Fruit fly (Drosophila melanogaster) whole organism, wandering third instar larva: Measurements from ENCODE around the gene BomT3.

Source experiments
- Abd-B ChIP-seq: fragments of >200 bp; optimal IDR thresholded peaks from 2 replicates; lab custom pipeline; 2017; ENCODE audit warnings: missing biosample characterization, missing genetic modification characterization
- Dfd ChIP-seq: fragments of >200 bp; optimal IDR thresholded peaks from 2 replicates; lab custom pipeline; 2017; ENCODE audit warnings: missing biosample characterization, missing genetic modification characterization
- Hnf4 ChIP-seq: fragments of 200-800 bp; sonication (Bioruptor generic); optimal IDR thresholded peaks from 2 replicates; lab custom pipeline; 2016; ENCODE audit warnings: missing biosample characterization, mild to moderate bottlenecking, missing genetic modification characterization
- Hr83 ChIP-seq: fragments of 200-300 bp; sonication (Bioruptor generic); optimal IDR thresholded peaks from 2 replicates; lab custom pipeline; 2016; ENCODE audit warnings: missing biosample characterization, mild to moderate bottlenecking, missing genetic modification characterization, moderate library complexity; ENCODE audit not compliant: poor library complexity, severe bottlenecking
- Jra ChIP-seq: sonication (Bioruptor generic); optimal IDR thresholded peaks from 2 replicates; lab custom pipeline; 2016; ENCODE audit warnings: missing biosample characterization, missing genetic modification characterization
- dmrt93B ChIP-seq: fragments of 200-800 bp; sonication (Bioruptor generic); optimal IDR thresholded peaks from 2 replicates; lab custom pipeline; 2018; ENCODE audit warnings: missing biosample characterization, mild to moderate bottlenecking, missing genetic modification characterization
- h ChIP-seq: fragments of 200-800 bp; sonication (Bioruptor generic); optimal IDR thresholded peaks from 3 replicates; lab custom pipeline; 2016; ENCODE audit warnings: missing biosample characterization, mild to moderate bottlenecking, missing genetic modification characterization
- psq ChIP-seq: fragments of 200-800 bp; sonication (Bioruptor generic); optimal IDR thresholded peaks from 3 replicates; lab custom pipeline; 2017; ENCODE audit warnings: missing biosample characterization, mild to moderate bottlenecking, missing genetic modification characterization, moderate library complexity
- usp ChIP-seq: fragments of >200 bp; optimal IDR thresholded peaks from 2 replicates; lab custom pipeline; 2017; ENCODE audit warnings: missing biosample characterization, missing genetic modification characterization

DNA sequence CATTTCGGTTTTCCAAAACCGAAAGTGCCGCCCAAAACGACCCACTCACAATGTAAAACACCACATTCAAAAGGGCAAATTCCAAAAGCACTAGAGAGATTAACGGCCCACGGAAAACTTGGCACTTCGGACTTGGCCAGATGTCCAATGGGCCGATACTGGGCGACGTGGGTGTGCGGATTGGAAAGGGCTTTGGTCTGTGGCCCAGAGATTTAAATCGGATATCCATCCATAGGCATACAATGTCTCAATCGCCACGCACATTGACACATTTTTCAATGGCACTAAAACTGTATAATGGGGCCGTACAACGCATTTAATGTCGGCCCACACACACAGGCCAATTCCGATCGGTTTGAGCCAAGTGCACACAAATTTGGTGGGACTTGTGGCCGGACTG is 45.8 kb downstream of the BomT3 start:
- TF ChIP-seq Hr83 (GFP tag; lab: Kevin White, UChicago) (no peak), Jra (GFP tag; lab: Kevin White, UChicago) (no peak), usp (GFP tag; lab: Kevin White, UChicago) (no peak), Dfd (GFP tag; lab: Kevin White, UChicago) (no peak), psq (GFP tag; lab: Kevin White, UChicago) (no peak), h (GFP tag; lab: Kevin White, UChicago) (no peak), dmrt93B (GFP tag; lab: Kevin White, UChicago) (no peak), Abd-B (GFP tag; lab: Kevin White, UChicago) (no peak), Hnf4 (GFP tag; lab: Kevin White, UChicago) (no peak)
